Fruit fly (Drosophila melanogaster) whole organism: Measurements from ENCODE around the gene RfC4.

Source experiments
- Dll ChIP-seq: fragments of >200 bp; optimal IDR thresholded peaks from 2 replicates; lab custom pipeline; 2017
- EcR ChIP-seq, 2 experiments: fragments of >200 bp; optimal IDR thresholded peaks; 2 replicates each; lab custom pipeline; 2017; ENCODE audit warnings: missing biosample characterization in 2 of 2, missing genetic modification characterization in 2 of 2, missing genetic modification reagents in 2 of 2

DNA sequence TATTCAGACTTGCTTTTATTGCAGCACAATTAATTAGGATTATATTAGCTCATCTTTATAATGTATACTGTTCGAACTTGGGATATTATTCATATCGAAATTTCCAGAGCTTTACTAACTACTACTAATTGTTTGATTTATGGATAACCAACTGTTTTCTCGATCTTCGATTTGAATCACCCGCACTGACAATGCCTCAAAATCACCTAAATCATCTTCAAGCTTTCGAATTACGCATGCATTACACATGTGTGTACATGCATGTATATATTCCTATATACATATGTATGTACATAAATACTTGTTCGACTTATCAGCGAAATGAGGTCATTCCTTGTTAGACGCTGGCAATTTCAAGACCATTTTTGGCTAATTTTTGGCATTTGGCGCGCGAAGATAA lies 14.2 kb downstream of the RfC4 start:
- no peak for TF ChIP-seq EcR (GFP tag; optimal IDR thresholded peaks at IDR 0.05; lab: Kevin White, UChicago)
- no peak for TF ChIP-seq Dll
